Worm (Caenorhabditis elegans): ENCODE results near the gene ugt-61.

- TF ChIP-seq him-1 (tag; optimal IDR thresholded peaks at IDR 0.05) = no peak
- no peak for TF ChIP-seq W03F9.2 (tag; optimal IDR thresholded peaks at IDR 0.05)
These were observed 43.5 kb upstream of the ugt-61 start for ce11 chrV:4698675-4699074.

Data from whole organism, L4/young adult.